Fruit fly (Drosophila melanogaster): ENCODE results near the gene bigmax.

DNA sequence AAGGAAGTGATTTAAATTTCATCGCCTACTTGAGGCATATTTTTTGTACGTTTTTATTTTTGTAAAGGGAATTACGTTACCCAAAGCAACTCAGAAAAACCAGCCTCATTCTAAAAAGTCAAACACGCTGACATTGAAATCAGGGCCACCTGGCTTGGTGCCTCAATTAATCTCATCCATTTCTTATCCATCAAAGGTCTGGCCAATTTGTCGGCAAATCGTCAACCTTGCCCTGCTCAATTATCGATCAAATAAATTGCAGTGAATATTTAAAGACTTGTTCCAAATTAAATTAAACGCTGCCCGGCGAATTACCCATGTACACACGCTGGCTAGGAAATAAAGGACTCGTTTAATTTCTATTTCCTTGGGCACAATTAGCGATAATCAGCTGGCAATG is 42.5 kb upstream of the bigmax start, which contains the start of gene CG3330:
- TF ChIP-seq psq (GFP tag; optimal IDR thresholded peaks at IDR 0.05) (no peak), Rel (GFP tag; optimal IDR thresholded peaks at IDR 0.05) (no peak), Rel (tag; optimal IDR thresholded peaks at IDR 0.05) (no peak), woc (GFP tag; optimal IDR thresholded peaks at IDR 0.05) (no peak), Hr78 (GFP tag; optimal IDR thresholded peaks at IDR 0.05) (no peak)
